Fruit fly (Drosophila melanogaster): ENCODE measurements around the gene Elp3.

- TF ChIP-seq CG8478 (optimal IDR thresholded peaks at IDR 0.05) (no peak), EcR (GFP tag; optimal IDR thresholded peaks at IDR 0.05) (no peak), Dll (optimal IDR thresholded peaks at IDR 0.05) (no peak)
Measured at dm6 chr2L:4463323-4463722, 18.8 kb downstream of the Elp3 start, which contains the start of the genes CG15443 and Paris.
